Worm (Caenorhabditis elegans) whole organism, mixed stage, embryonic: ENCODE measurements around the gene C28H8.8.
A peak's percentile ranks its signal among the peaks of the same experiment; 100 is the strongest.

Experiments used
- M03D4.4 ChIP-seq: sonication (generic microtip); optimal IDR thresholded peaks from 2 replicates; lab custom pipeline; 2017; ENCODE audit warnings: mild to moderate bottlenecking, missing genetic modification characterization, missing compliant biosample characterization
- bed-3 ChIP-seq: fragments of 200-800 bp; sonication (Bioruptor generic); optimal IDR thresholded peaks from 3 replicates; lab custom pipeline; 2018; ENCODE audit warnings: mild to moderate bottlenecking, missing genetic modification characterization, moderate library complexity, missing compliant biosample characterization
- blmp-1 ChIP-seq: fragments of 150-350 bp; optimal IDR thresholded peaks from 2 replicates; lab custom pipeline; 2014; ENCODE audit warnings: missing biosample characterization, missing genetic modification characterization
- ceh-83 ChIP-seq: fragments of 200-800 bp; sonication (Bioruptor generic); optimal IDR thresholded peaks from 2 replicates; lab custom pipeline; 2018; ENCODE audit warnings: mild to moderate bottlenecking, missing genetic modification characterization, missing compliant biosample characterization
- ces-1 ChIP-seq: fragments of 150-350 bp; optimal IDR thresholded peaks from 2 replicates; lab custom pipeline; 2014; ENCODE audit warnings: missing biosample characterization, missing genetic modification reagents, missing genetic modification characterization
- cnd-1 ChIP-seq: fragments of 200-800 bp; sonication (Bioruptor generic); optimal IDR thresholded peaks from 2 replicates; lab custom pipeline; 2018; ENCODE audit warnings: mild to moderate bottlenecking, missing genetic modification characterization, missing compliant biosample characterization
- drap-1 ChIP-seq: fragments of 200-800 bp; sonication (Bioruptor generic); optimal IDR thresholded peaks from 3 replicates; lab custom pipeline; 2018; ENCODE audit warnings: mild to moderate bottlenecking, missing genetic modification characterization, missing compliant biosample characterization
- elt-1 ChIP-seq: sonication (generic microtip); optimal IDR thresholded peaks from 2 replicates; lab custom pipeline; 2017; ENCODE audit warnings: missing genetic modification characterization, mild to moderate bottlenecking, missing compliant biosample characterization, antibody characterized with exemption, moderate library complexity, borderline replicate concordance; ENCODE audit not compliant: insufficient read depth
- elt-3 ChIP-seq: fragments of 150-350 bp; optimal IDR thresholded peaks from 2 replicates; lab custom pipeline; 2014; ENCODE audit warnings: missing biosample characterization, missing genetic modification characterization
- flh-1 ChIP-seq: fragments of 200-800 bp; sonication (Bioruptor generic); optimal IDR thresholded peaks from 2 replicates; lab custom pipeline; 2018; ENCODE audit warnings: mild to moderate bottlenecking, missing genetic modification characterization, moderate library complexity, missing compliant biosample characterization
- ham-2 ChIP-seq: fragments of 200-800 bp; sonication (Bioruptor generic); optimal IDR thresholded peaks from 2 replicates; lab custom pipeline; 2018; ENCODE audit warnings: mild to moderate bottlenecking, missing genetic modification characterization, missing compliant biosample characterization
- hlh-1 ChIP-seq: fragments of 150-350 bp; optimal IDR thresholded peaks from 2 replicates; lab custom pipeline; 2014; ENCODE audit warnings: missing biosample characterization, missing genetic modification reagents, missing genetic modification characterization
- lin-13 ChIP-seq: fragments of 150-350 bp; optimal IDR thresholded peaks from 2 replicates; lab custom pipeline; 2014; ENCODE audit warnings: missing biosample characterization, missing genetic modification characterization
- lin-32 ChIP-seq: fragments of 200-800 bp; sonication (Bioruptor generic); optimal IDR thresholded peaks from 2 replicates; lab custom pipeline; 2018; ENCODE audit warnings: mild to moderate bottlenecking, missing genetic modification characterization, missing compliant biosample characterization
- mab-5 ChIP-seq: fragments of 150-350 bp; optimal IDR thresholded peaks from 2 replicates; lab custom pipeline; 2014; ENCODE audit warnings: missing biosample characterization, missing genetic modification characterization
- mep-1 ChIP-seq: fragments of 150-350 bp; optimal IDR thresholded peaks from 2 replicates; lab custom pipeline; 2017; ENCODE audit warnings: missing biosample characterization, missing genetic modification reagents, missing genetic modification characterization, inconsistent platforms
- nhr-12 ChIP-seq: fragments of 150-350 bp; optimal IDR thresholded peaks from 2 replicates; lab custom pipeline; 2014; ENCODE audit warnings: missing biosample characterization, missing genetic modification characterization
- nhr-2 ChIP-seq: fragments of 150-350 bp; optimal IDR thresholded peaks from 2 replicates; lab custom pipeline; 2014; ENCODE audit warnings: missing biosample characterization, missing genetic modification characterization
- nhr-237 ChIP-seq: fragments of 150-350 bp; optimal IDR thresholded peaks from 2 replicates; lab custom pipeline; 2014; ENCODE audit warnings: missing biosample characterization, missing genetic modification characterization
- nhr-28 ChIP-seq: fragments of 150-350 bp; optimal IDR thresholded peaks from 2 replicates; lab custom pipeline; 2014; ENCODE audit warnings: missing biosample characterization, missing genetic modification characterization
- nhr-76 ChIP-seq: sonication (generic microtip); optimal IDR thresholded peaks from 2 replicates; lab custom pipeline; 2017; ENCODE audit warnings: missing biosample characterization, missing genetic modification characterization
- pha-4 ChIP-seq: fragments of 150-350 bp; optimal IDR thresholded peaks from 2 replicates; lab custom pipeline; 2018; ENCODE audit warnings: missing biosample characterization, missing genetic modification reagents, missing genetic modification characterization
- snpc-4 ChIP-seq: fragments of 150-350 bp; optimal IDR thresholded peaks from 2 replicates; lab custom pipeline; 2014; ENCODE audit warnings: missing biosample characterization, missing genetic modification characterization
- unc-120 ChIP-seq: sonication (generic microtip); optimal IDR thresholded peaks from 2 replicates; lab custom pipeline; 2017; ENCODE audit warnings: missing genetic modification characterization, missing compliant biosample characterization; ENCODE audit not compliant: poor library complexity, severe bottlenecking
- unc-39 ChIP-seq: fragments of 150-350 bp; optimal IDR thresholded peaks from 2 replicates; lab custom pipeline; 2014; ENCODE audit warnings: missing biosample characterization, missing genetic modification characterization
- unc-62 ChIP-seq: fragments of 150-350 bp; optimal IDR thresholded peaks from 2 replicates; lab custom pipeline; 2014; ENCODE audit warnings: missing biosample characterization, missing genetic modification reagents, missing genetic modification characterization
- zip-8 ChIP-seq: fragments of 150-350 bp; optimal IDR thresholded peaks from 2 replicates; lab custom pipeline; 2014; ENCODE audit warnings: missing biosample characterization, missing genetic modification characterization
- ztf-11 ChIP-seq: fragments of 150-350 bp; optimal IDR thresholded peaks from 2 replicates; lab custom pipeline; 2014; ENCODE audit warnings: missing biosample characterization, missing genetic modification characterization

The C28H8.8 gene

ce11 chrIII:5841676-5842075, 46.9 kb downstream of the C28H8.8 start:
- no peak for TF ChIP-seq drap-1 (GFP tag; lab: Kevin White, UChicago)
- TF ChIP-seq nhr-12 (tag; lab: Kevin White, UChicago) = no peak

- TF ChIP-seq pha-4 (tag; lab: Kevin White, UChicago) = no peak
- no peak for TF ChIP-seq unc-62
- TF ChIP-seq, all 35 proteins: peak for 0
Measured at ce11 chrIII:5840815-5841573, 47.6 kb downstream of the C28H8.8 start.

ce11 chrIII:5840277-5840676, 48.3 kb downstream of the C28H8.8 start:
- TF ChIP-seq unc-120 (no peak), elt-3 (tag; lab: Kevin White, UChicago) (no peak), unc-39 (tag; lab: Kevin White, UChicago) (no peak), ces-1 (GFP tag; lab: Kevin White, UChicago) (peak; percentile 27), M03D4.4 (no peak), lin-32 (GFP tag; lab: Kevin White, UChicago) (no peak)

ce11 chrIII:5839598-5839997, 49.0 kb downstream of the C28H8.8 start:
- TF ChIP-seq hlh-1 (tag; lab: Kevin White, UChicago) (no peak), snpc-4 (tag; lab: Kevin White, UChicago) (no peak), bed-3 (GFP tag; lab: Kevin White, UChicago) (no peak), flh-1 (GFP tag; lab: Kevin White, UChicago) (no peak), nhr-76 (tag; lab: Kevin White, UChicago) (no peak), ztf-11 (tag; lab: Kevin White, UChicago) (no peak), nhr-28 (tag; lab: Kevin White, UChicago) (no peak), elt-1 (tag; lab: Kevin White, UChicago) (no peak), ces-1 (GFP tag; lab: Kevin White, UChicago) (no peak), zip-8 (tag; lab: Kevin White, UChicago) (no peak), drap-1 (GFP tag; lab: Kevin White, UChicago) (no peak), blmp-1 (tag; lab: Kevin White, UChicago) (no peak), nhr-237 (tag; lab: Kevin White, UChicago) (no peak), ham-2 (GFP tag; lab: Kevin White, UChicago) (no peak), ceh-83 (GFP tag; lab: Kevin White, UChicago) (no peak), unc-39 (tag; lab: Kevin White, UChicago) (no peak), lin-32 (GFP tag; lab: Kevin White, UChicago) (no peak)
- TF ChIP-seq, all 35 proteins: peak for 0

ce11 chrIII:5839147-5839546, 49.4 kb downstream of the C28H8.8 start:
- TF ChIP-seq elt-3 (tag; lab: Kevin White, UChicago) (peak; percentile 32), nhr-76 (tag; lab: Kevin White, UChicago) (no peak), elt-1 (tag; lab: Kevin White, UChicago) (no peak)
- TF ChIP-seq, all 35 proteins: peak for 1

ce11 chrIII:5838159-5839046, 50.2 kb downstream of the C28H8.8 start:
- TF ChIP-seq lin-13 (tag; lab: Kevin White, UChicago) (no peak), ces-1 (GFP tag; lab: Kevin White, UChicago) (no peak), ham-2 (GFP tag; lab: Kevin White, UChicago) (peak; percentile 48), cnd-1 (tag; lab: Kevin White, UChicago) (no peak), nhr-2 (tag; lab: Kevin White, UChicago) (no peak), elt-3 (tag; lab: Kevin White, UChicago) (peak; percentile 15), mep-1 (tag; lab: Kevin White, UChicago) (peak; percentile 26), elt-1 (tag; lab: Kevin White, UChicago) (peak; percentile 95), mab-5 (no peak), nhr-237 (tag; lab: Kevin White, UChicago) (no peak)
- TF ChIP-seq, all 35 proteins: peak for 4
